Fruit fly (Drosophila melanogaster) whole organism, embryonic: ENCODE data around the gene XRCC1.

Experiments
- Bgb ChIP-seq: fragments of 200-800 bp; sonication (Bioruptor generic); IDR thresholded peaks from 2 replicates; pipeline ENCODE4 v1.3.6; 2022; ENCODE audit warnings: missing biosample characterization, missing genetic modification characterization; ENCODE audit not compliant: partially characterized antibody
- CG10959 ChIP-seq: fragments of 200-800 bp; sonication (Bioruptor generic); IDR thresholded peaks from 2 replicates; pipeline ENCODE4 v1.3.6; 2022; ENCODE audit warnings: missing biosample characterization, missing genetic modification characterization
- CG11247 ChIP-seq: fragments of 200-800 bp; sonication (Bioruptor generic); IDR thresholded peaks from 2 replicates; pipeline ENCODE4 v1.3.6; 2022; ENCODE audit warnings: missing biosample characterization, missing genetic modification characterization
- CG11398 ChIP-seq: fragments of 200-800 bp; sonication (Bioruptor generic); optimal IDR thresholded peaks from 2 replicates; lab custom pipeline; 2016; ENCODE audit warnings: missing biosample characterization, missing genetic modification characterization
- CG12155 ChIP-seq: fragments of 200-800 bp; sonication (Bioruptor generic); optimal IDR thresholded peaks from 3 replicates; lab custom pipeline; 2016; ENCODE audit warnings: missing biosample characterization, missing genetic modification characterization
- CG13424 ChIP-seq: fragments of 200-800 bp; sonication (Bioruptor generic); optimal IDR thresholded peaks from 2 replicates; lab custom pipeline; 2019; ENCODE audit warnings: missing biosample characterization, mild to moderate bottlenecking, missing genetic modification characterization, moderate library complexity
- CG13775 ChIP-seq: fragments of 200-800 bp; sonication (Bioruptor generic); optimal IDR thresholded peaks from 3 replicates; lab custom pipeline; 2017; ENCODE audit warnings: missing biosample characterization, mild to moderate bottlenecking, missing genetic modification characterization
- CG15073 ChIP-seq: fragments of 200-800 bp; sonication (Bioruptor generic); optimal IDR thresholded peaks from 2 replicates; lab custom pipeline; 2016; ENCODE audit warnings: missing biosample characterization, missing genetic modification characterization
- CG16863 ChIP-seq: fragments of 200-800 bp; sonication (Bioruptor generic); optimal IDR thresholded peaks from 3 replicates; lab custom pipeline; 2016; ENCODE audit warnings: missing biosample characterization, missing genetic modification characterization
- CG17186 ChIP-seq: fragments of 200-800 bp; sonication (Bioruptor generic); optimal IDR thresholded peaks from 3 replicates; lab custom pipeline; 2017; ENCODE audit warnings: missing biosample characterization, missing genetic modification reagents, missing genetic modification characterization
- CG17361 ChIP-seq: fragments of 200-800 bp; sonication (Bioruptor generic); IDR thresholded peaks from 3 replicates; pipeline ENCODE4 v1.3.6; 2022; ENCODE audit warnings: missing biosample characterization, missing genetic modification characterization
- CG18476 ChIP-seq: fragments of 200-800 bp; sonication (Bioruptor generic); optimal IDR thresholded peaks from 2 replicates; lab custom pipeline; 2016; ENCODE audit warnings: missing biosample characterization, mild to moderate bottlenecking, missing genetic modification characterization
- CG2678 ChIP-seq: fragments of 200-800 bp; sonication (Bioruptor generic); optimal IDR thresholded peaks from 3 replicates; lab custom pipeline; 2019; ENCODE audit warnings: missing biosample characterization, mild to moderate bottlenecking, missing genetic modification characterization, moderate library complexity
- CG3838 ChIP-seq: fragments of 200-800 bp; sonication (Bioruptor generic); optimal IDR thresholded peaks from 3 replicates; lab custom pipeline; 2016; ENCODE audit warnings: missing biosample characterization, missing genetic modification characterization
- CG4820 ChIP-seq: fragments of 200-800 bp; sonication (Bioruptor generic); optimal IDR thresholded peaks from 3 replicates; lab custom pipeline; 2016; ENCODE audit warnings: missing biosample characterization, missing genetic modification characterization
- CG6175 ChIP-seq: fragments of 200-800 bp; sonication (Bioruptor generic); IDR thresholded peaks from 3 replicates; pipeline ENCODE4 v1.3.6; 2022; ENCODE audit warnings: missing biosample characterization, missing genetic modification characterization
- CG7271 ChIP-seq: fragments of 200-800 bp; sonication (Bioruptor generic); optimal IDR thresholded peaks from 2 replicates; lab custom pipeline; 2018; ENCODE audit warnings: missing biosample characterization, mild to moderate bottlenecking, missing genetic modification characterization, moderate library complexity
- CG8478 ChIP-seq: fragments of >200 bp; optimal IDR thresholded peaks from 2 replicates; lab custom pipeline; 2018
- CG9932 ChIP-seq: fragments of 200-800 bp; sonication (Bioruptor generic); IDR thresholded peaks from 2 replicates; pipeline ENCODE4 v1.3.6; 2022; ENCODE audit warnings: missing biosample characterization, missing genetic modification characterization
- Dbx ChIP-seq: fragments of 200-800 bp; sonication (Bioruptor generic); IDR thresholded peaks from 3 replicates; pipeline ENCODE4 v1.3.6; 2022; ENCODE audit warnings: missing biosample characterization, missing genetic modification characterization
- E2f2 ChIP-seq: fragments of 200-800 bp; sonication (Bioruptor generic); IDR thresholded peaks from 2 replicates; pipeline ENCODE4 v1.3.6; 2022; ENCODE audit warnings: missing biosample characterization, missing genetic modification characterization
- Fer3 ChIP-seq: fragments of 200-800 bp; sonication (Bioruptor generic); optimal IDR thresholded peaks from 2 replicates; lab custom pipeline; 2018; ENCODE audit warnings: missing biosample characterization, mild to moderate bottlenecking, missing genetic modification characterization, moderate library complexity
- GATAe ChIP-seq: fragments of 200-800 bp; sonication (Bioruptor generic); conservative IDR thresholded peaks from 2 replicates; pipeline ENCODE4 v1.3.6; 2022; ENCODE audit warnings: missing biosample characterization, missing genetic modification characterization
- Hand ChIP-seq: fragments of 200-800 bp; sonication (Bioruptor generic); optimal IDR thresholded peaks from 2 replicates; lab custom pipeline; 2017; ENCODE audit warnings: mild to moderate bottlenecking, missing biosample characterization, missing genetic modification reagents, missing genetic modification characterization
- Myb ChIP-seq: fragments of 200-800 bp; sonication (Bioruptor generic); optimal IDR thresholded peaks from 2 replicates; lab custom pipeline; 2016; ENCODE audit warnings: missing biosample characterization, missing genetic modification characterization
- Nf-YB ChIP-seq: fragments of 200-800 bp; sonication (Bioruptor generic); optimal IDR thresholded peaks from 3 replicates; lab custom pipeline; 2019; ENCODE audit warnings: missing biosample characterization, mild to moderate bottlenecking, missing genetic modification characterization, moderate library complexity
- Rx ChIP-seq: fragments of 200-800 bp; sonication (Bioruptor generic); IDR thresholded peaks from 2 replicates; pipeline ENCODE4 v1.3.6; 2022; ENCODE audit warnings: missing biosample characterization, missing genetic modification characterization
- Scr ChIP-seq: fragments of 200-800 bp; sonication (Bioruptor generic); IDR thresholded peaks from 2 replicates; pipeline ENCODE4 v1.3.6; 2022; ENCODE audit warnings: missing biosample characterization, missing genetic modification characterization; ENCODE audit not compliant: partially characterized antibody
- Sry-δ ChIP-seq: fragments of 200-800 bp; sonication (Bioruptor generic); optimal IDR thresholded peaks from 2 replicates; lab custom pipeline; 2016; ENCODE audit warnings: missing biosample characterization, missing genetic modification characterization
- Tbp ChIP-seq: fragments of >200 bp; optimal IDR thresholded peaks from 2 replicates; lab custom pipeline; 2018; ENCODE audit warnings: missing biosample characterization, missing genetic modification characterization
- ab ChIP-seq: fragments of 200-800 bp; sonication (Bioruptor generic); optimal IDR thresholded peaks from 2 replicates; lab custom pipeline; 2016; ENCODE audit warnings: missing biosample characterization, missing genetic modification characterization
- ap ChIP-seq: fragments of 200-800 bp; sonication (Bioruptor generic); IDR thresholded peaks from 2 replicates; pipeline ENCODE4 v1.3.6; 2022; ENCODE audit warnings: missing biosample characterization, missing genetic modification characterization
- bsh ChIP-seq, 2 experiments: fragments of 200-800 bp; sonication (Bioruptor generic); optimal IDR thresholded peaks; 2 replicates each; lab custom pipeline; 2017 to 2018; ENCODE audit warnings: mild to moderate bottlenecking in 2 of 2, missing biosample characterization in 2 of 2, missing genetic modification characterization in 2 of 2, moderate library complexity in 1 of 2
- cg ChIP-seq: fragments of 200-800 bp; sonication (Bioruptor generic); optimal IDR thresholded peaks from 3 replicates; lab custom pipeline; 2019; ENCODE audit warnings: missing biosample characterization, mild to moderate bottlenecking, missing genetic modification characterization, moderate library complexity
- disco-r ChIP-seq: fragments of 200-800 bp; sonication (Bioruptor generic); optimal IDR thresholded peaks from 2 replicates; lab custom pipeline; 2016; ENCODE audit warnings: missing biosample characterization, missing genetic modification characterization
- emc ChIP-seq: fragments of 200-800 bp; sonication (Bioruptor generic); optimal IDR thresholded peaks from 2 replicates; lab custom pipeline; 2016; ENCODE audit warnings: missing biosample characterization, missing genetic modification characterization
- en ChIP-seq: fragments of 200-800 bp; sonication (Bioruptor generic); optimal IDR thresholded peaks from 2 replicates; lab custom pipeline; 2016; ENCODE audit warnings: missing biosample characterization, missing genetic modification characterization
- esg ChIP-seq: fragments of 200-800 bp; sonication (Bioruptor generic); conservative IDR thresholded peaks from 2 replicates; pipeline ENCODE4 v1.3.6; 2022; ENCODE audit warnings: missing biosample characterization, missing genetic modification characterization
- eyg ChIP-seq: fragments of 200-800 bp; sonication (Bioruptor generic); optimal IDR thresholded peaks from 3 replicates; lab custom pipeline; 2016; ENCODE audit warnings: missing biosample characterization, missing genetic modification characterization
- gcm2 ChIP-seq: fragments of 200-800 bp; sonication (Bioruptor generic); optimal IDR thresholded peaks from 2 replicates; lab custom pipeline; 2016; ENCODE audit warnings: missing biosample characterization, missing genetic modification characterization
- gsb ChIP-seq: fragments of 200-800 bp; sonication (Bioruptor generic); IDR thresholded peaks from 2 replicates; pipeline ENCODE4 v1.3.6; 2022; ENCODE audit warnings: missing biosample characterization, missing genetic modification characterization
- hkb ChIP-seq, 2 experiments: fragments of 200-800 bp in 1 of 2; fragments of >200 bp in 1 of 2; sonication (Bioruptor generic) in 1 of 2; IDR thresholded peaks in 1 of 2; optimal IDR thresholded peaks in 1 of 2; 2 replicates each; pipeline versions ENCODE4 v1.3.6 to Lab custom; 2017 to 2022; ENCODE audit warnings: missing biosample characterization in 1 of 2, missing genetic modification characterization in 1 of 2
- hth ChIP-seq: fragments of >200 bp; optimal IDR thresholded peaks from 2 replicates; lab custom pipeline; 2017; ENCODE audit warnings: inconsistent platforms
- kni ChIP-seq: fragments of 200-800 bp; sonication (Bioruptor generic); optimal IDR thresholded peaks from 3 replicates; lab custom pipeline; 2017; ENCODE audit warnings: mild to moderate bottlenecking, missing biosample characterization, missing genetic modification reagents, missing genetic modification characterization
- nom ChIP-seq: fragments of 200-800 bp; sonication (Bioruptor generic); optimal IDR thresholded peaks from 2 replicates; lab custom pipeline; 2017; ENCODE audit warnings: missing biosample characterization, missing genetic modification characterization, mild to moderate bottlenecking, moderate library complexity, missing genetic modification reagents
- p53 ChIP-seq: fragments of 200-800 bp; sonication (Bioruptor generic); optimal IDR thresholded peaks from 2 replicates; lab custom pipeline; 2016; ENCODE audit warnings: missing biosample characterization, missing genetic modification characterization
- ranshi ChIP-seq: fragments of 200-800 bp; sonication (Bioruptor generic); IDR thresholded peaks from 2 replicates; pipeline ENCODE4 v1.3.6; 2022; ENCODE audit warnings: missing biosample characterization, missing genetic modification characterization
- row ChIP-seq: fragments of 200-800 bp; sonication (Bioruptor generic); IDR thresholded peaks from 3 replicates; pipeline ENCODE4 v1.3.6; 2022; ENCODE audit warnings: missing biosample characterization, missing genetic modification characterization
- salm ChIP-seq: fragments of 200-800 bp; sonication (Bioruptor generic); optimal IDR thresholded peaks from 2 replicates; lab custom pipeline; 2018; ENCODE audit warnings: missing biosample characterization, mild to moderate bottlenecking, missing genetic modification characterization
- sr ChIP-seq: fragments of 200-800 bp; sonication (Bioruptor generic); IDR thresholded peaks from 3 replicates; pipeline ENCODE4 v1.3.6; 2022; ENCODE audit warnings: missing biosample characterization, missing genetic modification characterization
- yki ChIP-seq: fragments of >200 bp; optimal IDR thresholded peaks from 3 replicates; lab custom pipeline; 2018

The XRCC1 gene

dm6 chrX:5329266-5329898 is at the start of gene XRCC1, which contains the start of gene CG3309:
XRCC1 (plus strand) TSS chrX:5329876.
CG3309 (minus strand) TSS chrX:5329347.
- TF ChIP-seq salm (tag; lab: Kevin White, UChicago) (no peak), Fer3 (tag; lab: Kevin White, UChicago) (peak; percentile 17), ab (GFP tag; lab: Kevin White, UChicago) (no peak), Scr (GFP tag; lab: Robert Waterston, UW) (peak; percentile 94), hkb (optimal IDR thresholded peaks at IDR 0.05; lab: Kevin White, UChicago) (no peak), hkb (GFP tag; IDR thresholded peaks at IDR 0.05; lab: Robert Waterston, UW) (peak; percentile 46; the same call in 1 of the 2 replicates), bsh (GFP tag; optimal IDR thresholded peaks at IDR 0.05; lab: Kevin White, UChicago) (peak in 1 of 2 experiments; percentile 51), CG3838 (GFP tag; lab: Kevin White, UChicago) (no peak), CG13775 (GFP tag; lab: Kevin White, UChicago) (peak; percentile 74), CG8478 (lab: Kevin White, UChicago) (no peak), CG16863 (no peak), GATAe (GFP tag; lab: Robert Waterston, UW) (no peak), CG18476 (GFP tag; lab: Kevin White, UChicago) (peak; percentile 17), disco-r (GFP tag; lab: Kevin White, UChicago) (no peak), CG12155 (no peak), eyg (GFP tag; lab: Kevin White, UChicago) (no peak), gcm2 (GFP tag; lab: Kevin White, UChicago) (no peak), CG17361 (GFP tag; lab: Robert Waterston, UW) (peak; percentile 67), en (GFP tag; lab: Kevin White, UChicago) (no peak), row (GFP tag; lab: Robert Waterston, UW) (peak; percentile 93), cg (GFP tag; lab: Kevin White, UChicago) (no peak), esg (peak; percentile 44; the same call in 1 of the 2 replicates), p53 (no peak), hth (no peak), CG7271 (tag; lab: Kevin White, UChicago) (no peak), CG6175 (GFP tag; lab: Robert Waterston, UW) (no peak), CG15073 (GFP tag; lab: Kevin White, UChicago) (no peak), Rx (GFP tag; lab: Robert Waterston, UW) (0 out of 2 replicates have a peak, but pooled peaks have one; percentile 13), Sry-δ (GFP tag; lab: Kevin White, UChicago) (peak; percentile 68), Myb (GFP tag; lab: Kevin White, UChicago) (no peak), kni (no peak), CG4820 (peak; percentile 26), Bgb (peak; percentile 80), Nf-YB (GFP tag; lab: Kevin White, UChicago) (no peak), CG17186 (GFP tag; lab: Kevin White, UChicago) (no peak), CG2678 (tag; lab: Kevin White, UChicago) (peak; percentile 64), yki (lab: Kevin White, UChicago) (no peak), CG13424 (tag; lab: Kevin White, UChicago) (peak; percentile 53), sr (GFP tag; lab: Robert Waterston, UW) (no peak), Tbp (GFP tag; lab: Kevin White, UChicago) (no peak), ap (GFP tag; lab: Robert Waterston, UW) (no peak), CG11398 (GFP tag; lab: Kevin White, UChicago) (no peak), Hand (GFP tag; lab: Kevin White, UChicago) (no peak), E2f2 (0 out of 2 replicates have a peak, but pooled peaks have one; percentile 5), nom (no peak), ranshi (peak; percentile 33; the same call in 1 of the 2 replicates), CG10959 (GFP tag; lab: Robert Waterston, UW) (no peak), CG11247 (0 out of 2 replicates have a peak, but pooled peaks have one; percentile 7), emc (GFP tag; lab: Kevin White, UChicago) (no peak), Dbx (GFP tag; lab: Robert Waterston, UW) (peak; percentile 64; the same call in 2 of the 3 replicates), CG9932 (GFP tag; lab: Robert Waterston, UW) (peak; percentile 65), gsb (GFP tag; lab: Robert Waterston, UW) (no peak)
